Worm (Caenorhabditis elegans): Measurements from ENCODE around the gene R10E8.2.

DNA sequence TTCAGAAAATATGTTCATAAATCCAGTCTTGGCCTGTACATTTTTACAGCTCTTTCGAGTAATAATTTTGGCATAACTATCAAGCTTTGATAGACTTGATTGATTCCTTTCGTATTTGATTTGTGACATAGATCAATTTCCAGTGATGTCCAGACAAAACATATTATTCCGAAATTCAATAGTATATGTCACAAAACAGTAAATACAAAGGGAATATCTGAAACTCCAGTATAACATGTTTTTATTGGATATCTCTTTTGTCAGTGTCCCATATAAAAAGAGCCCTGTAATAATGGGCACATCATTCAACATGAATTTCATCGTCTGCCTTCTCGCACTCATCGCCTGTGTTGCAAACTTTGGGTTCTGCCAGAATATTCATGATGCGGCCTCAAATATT lies 37.0 kb downstream of the R10E8.2 start, which contains the start of gene Y51A2A.4:
- TF ChIP-seq lsy-2 (tag; optimal IDR thresholded peaks at IDR 0.05) = no peak
- no peak for TF ChIP-seq sptf-1 (tag; optimal IDR thresholded peaks at IDR 0.05)
- TF ChIP-seq unc-39 (tag; optimal IDR thresholded peaks at IDR 0.05) = no peak
- TF ChIP-seq unc-62 (GFP tag; optimal IDR thresholded peaks at IDR 0.05) = no peak
- no peak for TF ChIP-seq zip-8 (tag; optimal IDR thresholded peaks at IDR 0.05)
- no peak for TF ChIP-seq nhr-12 (tag; optimal IDR thresholded peaks at IDR 0.05)
- no peak for TF ChIP-seq elt-1 (tag; optimal IDR thresholded peaks at IDR 0.05; ENCODE audit: borderline replicate concordance, insufficient read depth)
